Fruit fly (Drosophila melanogaster): Measurements from ENCODE around the gene CheB93a.

The CheB93a gene

dm6 chr3R:21419932-21420331 lies 12.7 kb downstream of the CheB93a start:
- TF ChIP-seq usp (GFP tag; optimal IDR thresholded peaks at IDR 0.05) (no peak), pan (optimal IDR thresholded peaks at IDR 0.05) (no peak), EcR (GFP tag; optimal IDR thresholded peaks at IDR 0.05) (no peak), psq (optimal IDR thresholded peaks at IDR 0.05) (no peak)

- TF ChIP-seq pan (optimal IDR thresholded peaks at IDR 0.05), result no peak
- no peak for TF ChIP-seq usp (GFP tag; optimal IDR thresholded peaks at IDR 0.05)
- TF ChIP-seq EcR (GFP tag; optimal IDR thresholded peaks at IDR 0.05), result no peak
- no peak for TF ChIP-seq CG8478 (optimal IDR thresholded peaks at IDR 0.05)
- no peak for TF ChIP-seq psq (optimal IDR thresholded peaks at IDR 0.05)
- TF ChIP-seq Dll (optimal IDR thresholded peaks at IDR 0.05), result no peak
These were observed 19.6 kb downstream of the CheB93a start for dm6 chr3R:21426795-21427194.

dm6 chr3R:21433879-21434559 lies 26.8 kb downstream of the CheB93a start, which contains the start of gene lbl:
Gene lbl, minus strand, starts transcription at chr3R:21434133.
- TF ChIP-seq EcR (GFP tag; optimal IDR thresholded peaks at IDR 0.05) (no peak), usp (GFP tag; optimal IDR thresholded peaks at IDR 0.05) (no peak), psq (optimal IDR thresholded peaks at IDR 0.05) (no peak), CG8478 (optimal IDR thresholded peaks at IDR 0.05) (peak; percentile 64), pan (optimal IDR thresholded peaks at IDR 0.05) (no peak), Dll (optimal IDR thresholded peaks at IDR 0.05) (peak; percentile 94)

dm6 chr3R:21437515-21438090 lies 30.4 kb downstream of the CheB93a start:
- TF ChIP-seq psq (optimal IDR thresholded peaks at IDR 0.05) (no peak), CG8478 (optimal IDR thresholded peaks at IDR 0.05) (no peak), Dll (optimal IDR thresholded peaks at IDR 0.05) (no peak), pan (optimal IDR thresholded peaks at IDR 0.05) (no peak), usp (GFP tag; optimal IDR thresholded peaks at IDR 0.05) (no peak), EcR (GFP tag; optimal IDR thresholded peaks at IDR 0.05) (no peak)

dm6 chr3R:21440102-21440501 lies 32.9 kb downstream of the CheB93a start:
- no peak for TF ChIP-seq CG8478 (optimal IDR thresholded peaks at IDR 0.05)
- no peak for TF ChIP-seq pan (optimal IDR thresholded peaks at IDR 0.05)
- TF ChIP-seq usp (GFP tag; optimal IDR thresholded peaks at IDR 0.05), result no peak
- no peak for TF ChIP-seq psq (optimal IDR thresholded peaks at IDR 0.05)
- TF ChIP-seq Dll (optimal IDR thresholded peaks at IDR 0.05), result no peak
- TF ChIP-seq EcR (GFP tag; optimal IDR thresholded peaks at IDR 0.05), result no peak

dm6 chr3R:21440760-21441159 lies 33.5 kb downstream of the CheB93a start:
- no peak for TF ChIP-seq psq (optimal IDR thresholded peaks at IDR 0.05)
- TF ChIP-seq CG8478 (optimal IDR thresholded peaks at IDR 0.05), result no peak
- TF ChIP-seq usp (GFP tag; optimal IDR thresholded peaks at IDR 0.05), result no peak
- TF ChIP-seq pan (optimal IDR thresholded peaks at IDR 0.05), result no peak
- TF ChIP-seq EcR (GFP tag; optimal IDR thresholded peaks at IDR 0.05), result no peak
- TF ChIP-seq Dll (optimal IDR thresholded peaks at IDR 0.05), result no peak

dm6 chr3R:21445327-21445726 lies 38.1 kb downstream of the CheB93a start:
- no peak for TF ChIP-seq psq (optimal IDR thresholded peaks at IDR 0.05)
- no peak for TF ChIP-seq EcR (GFP tag; optimal IDR thresholded peaks at IDR 0.05)
- TF ChIP-seq usp (GFP tag; optimal IDR thresholded peaks at IDR 0.05), result no peak
- TF ChIP-seq pan (optimal IDR thresholded peaks at IDR 0.05), result no peak
- TF ChIP-seq CG8478 (optimal IDR thresholded peaks at IDR 0.05), result no peak
- TF ChIP-seq Dll (optimal IDR thresholded peaks at IDR 0.05), result no peak

DNA sequence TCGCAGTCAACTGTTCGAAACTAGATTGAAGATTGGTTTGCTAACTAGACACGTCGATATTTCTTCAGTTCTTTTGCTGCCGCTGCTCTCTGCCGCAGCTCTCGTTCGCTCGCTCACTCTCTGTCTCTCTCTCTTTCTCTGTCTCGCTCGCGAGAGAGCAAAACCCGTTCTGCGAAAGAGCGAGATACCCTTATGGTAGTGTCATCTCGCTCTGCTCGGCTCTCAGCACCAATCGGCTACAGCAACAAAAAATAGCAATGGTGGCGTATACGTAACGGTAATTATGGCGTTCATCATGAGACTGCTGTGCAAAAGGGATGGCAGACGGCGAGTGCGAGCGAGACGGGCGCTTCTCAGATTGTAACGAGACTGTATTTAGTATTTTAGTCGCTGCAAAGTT lies 39.1 kb downstream of the CheB93a start, which contains the start of gene lbe:
Gene lbe (minus strand): TSS at position 204 of the 400 bp plus-strand sequence.
- TF ChIP-seq Dll (optimal IDR thresholded peaks at IDR 0.05), result peak; percentile 83
- no peak for TF ChIP-seq EcR (GFP tag; optimal IDR thresholded peaks at IDR 0.05)
- TF ChIP-seq psq (optimal IDR thresholded peaks at IDR 0.05), result no peak
- TF ChIP-seq pan (optimal IDR thresholded peaks at IDR 0.05), result no peak
- TF ChIP-seq usp (GFP tag; optimal IDR thresholded peaks at IDR 0.05), result no peak
- peak; percentile 88 for TF ChIP-seq CG8478 (optimal IDR thresholded peaks at IDR 0.05)

dm6 chr3R:21447656-21448055 lies 40.4 kb downstream of the CheB93a start:
- TF ChIP-seq psq (optimal IDR thresholded peaks at IDR 0.05), result no peak
- no peak for TF ChIP-seq CG8478 (optimal IDR thresholded peaks at IDR 0.05)
- no peak for TF ChIP-seq pan (optimal IDR thresholded peaks at IDR 0.05)
- TF ChIP-seq usp (GFP tag; optimal IDR thresholded peaks at IDR 0.05), result no peak
- TF ChIP-seq Dll (optimal IDR thresholded peaks at IDR 0.05), result no peak
- TF ChIP-seq EcR (GFP tag; optimal IDR thresholded peaks at IDR 0.05), result no peak

- no peak for TF ChIP-seq pan (optimal IDR thresholded peaks at IDR 0.05)
- no peak for TF ChIP-seq psq (optimal IDR thresholded peaks at IDR 0.05)
- no peak for TF ChIP-seq CG8478 (optimal IDR thresholded peaks at IDR 0.05)
- no peak for TF ChIP-seq EcR (GFP tag; optimal IDR thresholded peaks at IDR 0.05)
- TF ChIP-seq usp (GFP tag; optimal IDR thresholded peaks at IDR 0.05), result no peak
- TF ChIP-seq Dll (optimal IDR thresholded peaks at IDR 0.05), result no peak
These were observed 44.9 kb downstream of the CheB93a start for dm6 chr3R:21452108-21452507.

DNA sequence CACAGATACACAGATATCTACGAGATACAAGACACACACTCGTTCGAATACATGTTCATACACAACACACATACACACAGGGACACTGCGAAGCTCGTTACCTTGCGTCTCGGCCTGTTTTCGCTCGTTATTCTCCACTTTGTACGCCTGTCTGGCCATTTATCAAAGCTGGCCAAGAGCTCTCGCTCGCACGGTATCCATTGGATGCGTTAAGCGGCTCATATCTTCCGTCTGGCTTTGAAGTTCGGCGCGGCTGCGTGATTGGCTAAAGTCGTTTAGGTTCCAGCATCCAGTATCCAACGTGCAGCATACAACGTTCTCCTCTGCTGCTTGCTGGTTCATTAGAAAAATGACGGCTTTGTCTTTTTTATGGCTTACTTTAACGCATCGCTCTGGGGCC lies 49.5 kb downstream of the CheB93a start:
- no peak for TF ChIP-seq CG8478 (optimal IDR thresholded peaks at IDR 0.05)
- TF ChIP-seq EcR (GFP tag; optimal IDR thresholded peaks at IDR 0.05), result no peak
- TF ChIP-seq Dll (optimal IDR thresholded peaks at IDR 0.05), result no peak
- TF ChIP-seq psq (optimal IDR thresholded peaks at IDR 0.05), result no peak
- no peak for TF ChIP-seq pan (optimal IDR thresholded peaks at IDR 0.05)
- TF ChIP-seq usp (GFP tag; optimal IDR thresholded peaks at IDR 0.05), result no peak
